Worm (Caenorhabditis elegans): ENCODE data around the gene C10E2.5.

C10E2.5 gene

ce11 chrX:16770919-16771318 lies 16.5 kb upstream of the C10E2.5 start:
- TF ChIP-seq fos-1 (tag; optimal IDR thresholded peaks at IDR 0.05), result peak; percentile 0
- no peak for TF ChIP-seq mdl-1 (tag; optimal IDR thresholded peaks at IDR 0.05)
- TF ChIP-seq ceh-16 (tag; optimal IDR thresholded peaks at IDR 0.05), result no peak
- TF ChIP-seq nhr-12 (tag; optimal IDR thresholded peaks at IDR 0.05), result no peak

DNA sequence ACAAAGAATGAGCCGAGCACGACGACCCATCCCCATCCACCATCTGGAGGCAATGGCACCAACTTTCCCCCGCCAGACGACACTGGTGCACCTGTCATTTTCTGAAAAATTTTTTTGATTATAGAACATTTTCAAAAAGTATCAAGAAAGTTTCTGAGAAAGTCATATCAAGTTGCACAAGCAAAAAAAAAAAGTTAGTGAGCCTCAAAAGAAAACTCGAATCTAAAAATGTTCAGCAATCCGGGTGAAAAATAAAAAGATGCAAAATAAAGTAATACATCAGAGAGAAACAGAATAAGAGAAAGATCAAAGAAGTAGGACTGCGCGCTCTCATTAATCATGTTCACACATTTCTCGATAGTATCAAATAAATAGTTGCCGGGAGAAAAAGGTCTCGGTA lies 16.0 kb upstream of the C10E2.5 start, which contains the start of gene mct-6:
Gene mct-6, minus strand, starts transcription at position 101 of the 400 bp plus-strand sequence.
- TF ChIP-seq nhr-77 (tag; optimal IDR thresholded peaks at IDR 0.05) (no peak), lin-13 (GFP tag; optimal IDR thresholded peaks at IDR 0.05) (no peak), alr-1 (tag; optimal IDR thresholded peaks at IDR 0.05) (no peak), elt-3 (tag; optimal IDR thresholded peaks at IDR 0.05) (no peak), C34F6.9 (tag; optimal IDR thresholded peaks at IDR 0.05) (no peak), lin-11 (tag; optimal IDR thresholded peaks at IDR 0.05) (no peak), ceh-16 (tag; optimal IDR thresholded peaks at IDR 0.05) (no peak), unc-55 (GFP tag; optimal IDR thresholded peaks at IDR 0.05) (no peak), ceh-82 (tag; optimal IDR thresholded peaks at IDR 0.05) (no peak), nhr-6 (tag; optimal IDR thresholded peaks at IDR 0.05) (no peak), nhr-129 (tag; optimal IDR thresholded peaks at IDR 0.05) (no peak), unc-39 (tag; optimal IDR thresholded peaks at IDR 0.05) (no peak), nhr-10 (tag; optimal IDR thresholded peaks at IDR 0.05) (no peak)

DNA sequence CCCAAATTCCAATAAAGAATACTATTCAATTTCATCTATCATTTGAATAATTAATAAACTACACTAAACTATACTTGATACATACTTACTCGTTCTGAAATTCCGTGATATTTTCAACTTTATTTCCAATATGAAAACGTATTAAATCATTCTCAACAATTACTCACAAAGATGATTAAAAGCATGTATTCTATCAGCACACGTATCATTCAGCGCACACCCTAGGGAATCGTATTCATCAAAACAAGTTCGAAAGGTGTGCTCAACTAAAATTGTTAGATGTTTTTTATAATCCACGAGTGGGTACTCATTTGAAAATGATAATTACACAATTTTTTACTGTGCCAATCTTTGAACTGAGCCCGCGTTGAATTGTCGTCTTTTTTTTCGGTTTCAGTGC lies 8.2 kb upstream of the C10E2.5 start, which contains the start of gene C10E2.1:
Gene C10E2.1, plus strand, starts transcription at position 301 of the 400 bp plus-strand sequence.
- TF ChIP-seq nhr-237 (tag; optimal IDR thresholded peaks at IDR 0.05) (no peak), sma-9 (GFP tag; optimal IDR thresholded peaks at IDR 0.05) (no peak), sma-9 (tag; optimal IDR thresholded peaks at IDR 0.05) (no peak), elt-1 (tag; optimal IDR thresholded peaks at IDR 0.05) (no peak), mdl-1 (tag; optimal IDR thresholded peaks at IDR 0.05) (no peak), ztf-1 (GFP tag; conservative IDR thresholded peaks at IDR 0.05) (no peak), lin-11 (tag; optimal IDR thresholded peaks at IDR 0.05) (no peak), nhr-10 (tag; optimal IDR thresholded peaks at IDR 0.05) (no peak), F13H6.1 (tag; optimal IDR thresholded peaks at IDR 0.05) (no peak), unc-62 (GFP tag; optimal IDR thresholded peaks at IDR 0.05) (no peak), C34F6.9 (tag; optimal IDR thresholded peaks at IDR 0.05) (no peak), zag-1 (tag; optimal IDR thresholded peaks at IDR 0.05) (no peak), fos-1 (tag; optimal IDR thresholded peaks at IDR 0.05) (no peak), dmd-4 (tag; optimal IDR thresholded peaks at IDR 0.05) (no peak), R02D3.7 (tag; optimal IDR thresholded peaks at IDR 0.05) (no peak), nhr-12 (tag; optimal IDR thresholded peaks at IDR 0.05) (no peak), nhr-6 (tag; optimal IDR thresholded peaks at IDR 0.05) (no peak), aly-2 (tag; optimal IDR thresholded peaks at IDR 0.05) (no peak), nhr-23 (tag; optimal IDR thresholded peaks at IDR 0.05) (no peak), ceh-16 (tag; optimal IDR thresholded peaks at IDR 0.05) (no peak)

DNA sequence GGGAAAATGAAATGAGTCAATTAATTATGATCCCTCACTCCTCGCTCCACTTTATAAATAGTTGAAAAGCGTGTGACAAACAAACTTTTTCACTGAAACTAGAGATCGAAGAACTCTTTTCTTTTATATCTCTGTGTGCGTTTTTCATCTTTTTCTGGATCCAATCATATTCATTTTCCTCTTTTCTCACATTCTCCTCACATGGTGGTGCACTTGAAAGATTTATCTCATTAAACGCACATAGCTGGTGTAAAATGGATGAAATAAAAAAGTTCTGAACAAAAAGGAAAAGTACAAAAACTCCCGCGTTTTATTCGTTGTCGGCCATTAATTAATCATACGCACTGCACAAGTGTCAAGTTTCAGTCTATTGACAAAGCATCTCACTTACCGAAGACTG lies 2.2 kb downstream of the C10E2.5 start:
- no peak for TF ChIP-seq lin-11 (tag; optimal IDR thresholded peaks at IDR 0.05)

DNA sequence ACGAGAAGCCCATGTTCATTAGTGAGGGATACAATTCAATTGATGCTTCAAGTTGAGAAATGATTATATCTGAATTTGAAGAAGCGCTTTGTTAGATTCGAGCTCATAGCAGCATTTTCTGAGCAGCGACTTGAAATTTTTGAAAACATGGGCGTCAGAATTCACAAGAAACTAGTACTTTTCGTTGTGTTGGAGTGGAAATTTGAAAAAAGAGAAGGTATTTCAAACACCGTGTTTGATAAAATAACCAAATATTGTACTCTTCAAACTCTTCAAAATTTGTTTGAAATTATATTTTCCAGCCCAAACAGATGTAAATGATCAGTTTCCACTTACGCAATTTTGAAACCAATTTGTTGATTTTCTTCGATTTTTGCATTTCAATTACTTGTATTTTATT lies 9.4 kb downstream of the C10E2.5 start, which contains the start of gene C10E2.2:
Gene C10E2.2, plus strand, starts transcription at position 301 of the 400 bp plus-strand sequence.
- TF ChIP-seq ceh-16 (tag; optimal IDR thresholded peaks at IDR 0.05) (no peak), nhr-23 (tag; optimal IDR thresholded peaks at IDR 0.05) (no peak)

DNA sequence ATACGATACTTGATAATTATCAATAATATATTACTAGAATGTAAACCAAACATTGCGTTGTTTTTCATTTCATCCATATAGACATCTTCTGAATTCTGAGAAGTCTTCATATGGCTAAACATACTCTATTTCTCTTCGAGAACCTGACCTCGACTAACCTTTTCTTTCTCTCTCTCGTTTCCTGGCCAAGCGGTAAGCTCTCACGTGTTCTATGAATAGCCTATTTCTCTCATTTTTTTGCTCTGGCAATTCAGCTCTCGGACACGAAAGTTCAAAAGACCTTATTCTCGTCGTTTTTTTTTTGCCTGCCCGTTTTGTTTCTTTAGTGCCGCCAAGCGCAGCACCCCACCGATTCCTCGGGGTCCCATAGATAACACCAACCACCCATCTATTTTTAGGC lies 16.9 kb downstream of the C10E2.5 start:
- TF ChIP-seq mdl-1 (tag; optimal IDR thresholded peaks at IDR 0.05) (peak in 1 of 2 experiments; percentile 46), mbf-1 (tag; optimal IDR thresholded peaks at IDR 0.05) (no peak), ZK546.5 (tag; optimal IDR thresholded peaks at IDR 0.05) (no peak), lsy-2 (tag; optimal IDR thresholded peaks at IDR 0.05) (peak in 1 of 2 experiments; percentile 29), skn-1 (tag; optimal IDR thresholded peaks at IDR 0.05) (no peak), nhr-25 (tag; optimal IDR thresholded peaks at IDR 0.05) (no peak), snpc-4 (tag; optimal IDR thresholded peaks at IDR 0.05) (no peak), nhr-129 (tag; optimal IDR thresholded peaks at IDR 0.05) (peak; percentile 38), C34F6.9 (tag; optimal IDR thresholded peaks at IDR 0.05) (peak; percentile 41)
